Fruit fly (Drosophila melanogaster): ENCODE measurements around the gene CG32071.

- TF ChIP-seq psq (optimal IDR thresholded peaks at IDR 0.05) (no peak), usp (GFP tag; optimal IDR thresholded peaks at IDR 0.05) (no peak), CG8478 (optimal IDR thresholded peaks at IDR 0.05) (no peak)
Measured at dm6 chr3L:11097982-11098663, 5.5 kb downstream of the CG32071 start, which contains the start of the genes Irbp18 and APP-BP1.

Measured in whole organism.